Worm (Caenorhabditis elegans): ENCODE data around the gene T11F9.14.

ce11 chrV:11438464-11438863 is 42.2 kb downstream of the T11F9.14 start, which contains the start of gene dmsr-1:
- no peak for TF ChIP-seq ztf-23 (GFP tag; IDR thresholded peaks at IDR 0.05)
- no peak for TF ChIP-seq klf-2 (GFP tag; conservative IDR thresholded peaks at IDR 0.05)
- TF ChIP-seq ztf-29 (GFP tag; IDR thresholded peaks at IDR 0.05) = no peak
- no peak for TF ChIP-seq ref-1 (GFP tag; conservative IDR thresholded peaks at IDR 0.05)
- TF ChIP-seq flt-1 (GFP tag; IDR thresholded peaks at IDR 0.05) = no peak
